Fruit fly (Drosophila melanogaster) whole organism, wandering third instar larva: ENCODE results near the gene CG42305.

Source experiments
- CG9705 ChIP-seq: fragments of 200-800 bp; sonication (Bioruptor generic); optimal IDR thresholded peaks from 2 replicates; lab custom pipeline; 2018; ENCODE audit warnings: missing biosample characterization, mild to moderate bottlenecking, missing genetic modification characterization
- Dfd ChIP-seq: fragments of >200 bp; optimal IDR thresholded peaks from 2 replicates; lab custom pipeline; 2017; ENCODE audit warnings: missing biosample characterization, missing genetic modification characterization
- HLH106 ChIP-seq: fragments of 200-800 bp; optimal IDR thresholded peaks from 3 replicates; lab custom pipeline; 2019; ENCODE audit warnings: missing biosample characterization, mild to moderate bottlenecking, missing genetic modification characterization, moderate library complexity
- Hnf4 ChIP-seq: fragments of 200-800 bp; sonication (Bioruptor generic); optimal IDR thresholded peaks from 2 replicates; lab custom pipeline; 2016; ENCODE audit warnings: missing biosample characterization, mild to moderate bottlenecking, missing genetic modification characterization
- Hr78 ChIP-seq: fragments of >200 bp; optimal IDR thresholded peaks from 2 replicates; lab custom pipeline; 2017; ENCODE audit warnings: missing biosample characterization, missing genetic modification characterization
- Hr83 ChIP-seq: fragments of 200-300 bp; sonication (Bioruptor generic); optimal IDR thresholded peaks from 2 replicates; lab custom pipeline; 2016; ENCODE audit warnings: missing biosample characterization, mild to moderate bottlenecking, missing genetic modification characterization, moderate library complexity; ENCODE audit not compliant: poor library complexity, severe bottlenecking
- OdsH ChIP-seq: fragments of 200-800 bp; sonication (Bioruptor generic); optimal IDR thresholded peaks from 2 replicates; lab custom pipeline; 2016; ENCODE audit warnings: missing biosample characterization, mild to moderate bottlenecking, missing genetic modification characterization
- brk ChIP-seq: fragments of 200-800 bp; sonication (Bioruptor generic); optimal IDR thresholded peaks from 2 replicates; lab custom pipeline; 2016; ENCODE audit warnings: missing biosample characterization, mild to moderate bottlenecking, missing genetic modification characterization
- h ChIP-seq: fragments of 200-800 bp; sonication (Bioruptor generic); optimal IDR thresholded peaks from 3 replicates; lab custom pipeline; 2016; ENCODE audit warnings: missing biosample characterization, mild to moderate bottlenecking, missing genetic modification characterization
- psq ChIP-seq: fragments of 200-800 bp; sonication (Bioruptor generic); optimal IDR thresholded peaks from 3 replicates; lab custom pipeline; 2017; ENCODE audit warnings: missing biosample characterization, mild to moderate bottlenecking, missing genetic modification characterization, moderate library complexity
- rgr ChIP-seq: fragments of 200-800 bp; sonication (Bioruptor generic); optimal IDR thresholded peaks from 3 replicates; lab custom pipeline; 2016; ENCODE audit warnings: missing biosample characterization, mild to moderate bottlenecking, missing genetic modification characterization
- usp ChIP-seq: fragments of >200 bp; optimal IDR thresholded peaks from 2 replicates; lab custom pipeline; 2017; ENCODE audit warnings: missing biosample characterization, missing genetic modification characterization

dm6 chr2L:18767137-18767536 is 45.3 kb upstream of the CG42305 start:
- TF ChIP-seq Hnf4 (GFP tag; lab: Kevin White, UChicago): no peak
- TF ChIP-seq h: no peak
- no peak for TF ChIP-seq OdsH (GFP tag; lab: Kevin White, UChicago)
- TF ChIP-seq psq (GFP tag; lab: Kevin White, UChicago): no peak
- no peak for TF ChIP-seq Dfd (GFP tag; lab: Kevin White, UChicago)
- TF ChIP-seq CG9705 (GFP tag; lab: Kevin White, UChicago): no peak
- no peak for TF ChIP-seq rgr (GFP tag; lab: Kevin White, UChicago)
- TF ChIP-seq brk (GFP tag; lab: Kevin White, UChicago): no peak
- no peak for TF ChIP-seq HLH106 (tag; lab: Kevin White, UChicago)
- no peak for TF ChIP-seq usp (GFP tag; lab: Kevin White, UChicago)
- no peak for TF ChIP-seq Hr83 (GFP tag; lab: Kevin White, UChicago)
- no peak for TF ChIP-seq Hr78 (GFP tag; lab: Kevin White, UChicago)
